Worm (Caenorhabditis elegans): ENCODE data around the gene T19D7.7.

DNA sequence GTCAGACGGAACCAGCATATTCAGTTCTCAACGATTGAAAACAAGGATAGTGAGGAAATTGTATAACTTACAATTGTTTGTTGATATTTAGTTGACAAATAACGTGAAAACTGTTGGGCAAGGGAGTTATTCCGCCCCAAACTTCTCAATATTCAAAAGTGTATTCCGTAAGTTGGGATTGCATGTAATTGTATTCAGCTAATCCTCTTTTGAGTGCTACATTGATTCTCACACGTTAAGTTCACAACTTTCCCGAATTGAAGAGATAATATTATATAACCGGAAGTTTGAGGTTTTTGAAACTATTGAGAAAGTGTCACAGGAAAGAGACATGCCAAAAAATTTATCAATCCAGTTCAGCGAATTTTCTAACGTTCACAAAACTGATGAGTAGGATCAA, 26.0 kb downstream of the T19D7.7 start, which contains the start of gene ifc-2:
- TF ChIP-seq hmbx-1 (tag; optimal IDR thresholded peaks at IDR 0.05), result no peak
- no peak for TF ChIP-seq sea-1 (GFP tag; conservative IDR thresholded peaks at IDR 0.05)
- no peak for TF ChIP-seq ama-1 (optimal IDR thresholded peaks at IDR 0.05)
- no peak for TF ChIP-seq tbx-37 (GFP tag; conservative IDR thresholded peaks at IDR 0.05)
